Worm (Caenorhabditis elegans): ENCODE results near the gene T04F8.7.
A peak's percentile ranks its signal among the peaks of the same experiment; 100 is the strongest.

Gene T04F8.7

DNA sequence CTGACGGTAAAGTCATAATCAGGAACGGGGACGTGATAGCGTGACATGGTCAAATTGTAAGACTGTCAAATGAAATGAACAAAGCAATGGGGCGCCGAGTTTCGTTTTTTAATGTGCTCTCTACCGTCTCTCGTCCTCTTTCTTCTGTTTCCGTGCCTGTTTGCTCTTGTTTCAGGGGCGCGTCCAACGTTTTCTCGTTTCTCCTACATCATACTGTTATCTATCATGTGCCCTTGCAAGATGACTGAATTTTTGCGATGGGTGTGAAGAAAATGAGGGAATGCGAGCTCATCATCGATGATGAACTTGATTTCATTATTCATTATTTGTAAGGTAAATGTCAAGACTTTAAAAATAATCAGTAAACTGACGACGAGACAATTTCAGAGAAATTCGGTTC is at the start of gene T04F8.7:
TSS of gene T04F8.7 (minus strand) at position 130 of the 400 bp plus-strand sequence.
- no peak for TF ChIP-seq ztf-11 (tag; optimal IDR thresholded peaks at IDR 0.05)
- no peak for TF ChIP-seq egl-5 (tag; optimal IDR thresholded peaks at IDR 0.05)
- peak; percentile 79 for TF ChIP-seq pqm-1 (tag; optimal IDR thresholded peaks at IDR 0.05)
- peak; percentile 91 for TF ChIP-seq elt-2 (tag; optimal IDR thresholded peaks at IDR 0.05)
- no peak for TF ChIP-seq elt-1 (tag; optimal IDR thresholded peaks at IDR 0.05)
- TF ChIP-seq jun-1 (tag; optimal IDR thresholded peaks at IDR 0.05) = peak; percentile 15
- no peak for TF ChIP-seq eor-1 (tag; optimal IDR thresholded peaks at IDR 0.05)

DNA sequence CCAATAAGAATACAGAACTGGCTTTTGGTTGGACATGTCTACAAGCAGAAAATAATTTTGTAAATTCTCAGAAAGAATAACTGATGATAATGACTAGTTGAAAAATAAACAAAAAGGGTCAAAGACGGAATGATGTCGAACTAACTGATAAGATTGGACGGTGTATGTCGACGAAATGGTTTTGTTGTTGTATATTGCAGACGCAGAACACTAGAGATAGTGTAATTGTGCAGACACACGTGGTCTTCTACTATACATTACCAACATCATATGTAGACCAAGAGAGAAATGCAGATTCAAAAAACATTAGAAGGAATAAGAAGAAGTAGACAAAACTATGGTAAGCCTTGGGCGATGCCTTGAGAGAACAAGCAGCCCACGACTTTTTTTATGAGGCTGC is 47.0 kb upstream of the T04F8.7 start, which contains the start of the genes gst-42 and D1053.2:
TSS of gene gst-42 (minus strand) at position 176 of the 400 bp plus-strand sequence.
TSS of gene D1053.2 (plus strand) at position 391 of the 400 bp plus-strand sequence.
- no peak for TF ChIP-seq sea-2 (GFP tag; optimal IDR thresholded peaks at IDR 0.05)
- TF ChIP-seq ceh-9 (tag; optimal IDR thresholded peaks at IDR 0.05) = no peak
- TF ChIP-seq ama-1 (optimal IDR thresholded peaks at IDR 0.05) = no peak
- peak; percentile 14 for TF ChIP-seq R02D3.7 (tag; optimal IDR thresholded peaks at IDR 0.05)
- no peak for TF ChIP-seq egl-27 (tag; optimal IDR thresholded peaks at IDR 0.05)
- peak; percentile 28 for TF ChIP-seq skn-1 (tag; optimal IDR thresholded peaks at IDR 0.05)
- no peak for TF ChIP-seq nhr-67 (tag; optimal IDR thresholded peaks at IDR 0.05)
- no peak for TF ChIP-seq nhr-12 (tag; optimal IDR thresholded peaks at IDR 0.05)
- peak; percentile 44 for TF ChIP-seq ceh-28 (tag; optimal IDR thresholded peaks at IDR 0.05)
- peak; percentile 79 for TF ChIP-seq pha-4 (tag; optimal IDR thresholded peaks at IDR 0.05)
- no peak for TF ChIP-seq hmg-11 (tag; optimal IDR thresholded peaks at IDR 0.05)
- TF ChIP-seq snpc-4 (tag; optimal IDR thresholded peaks at IDR 0.05) = no peak
- TF ChIP-seq ztf-4 (tag; optimal IDR thresholded peaks at IDR 0.05) = no peak
- no peak for TF ChIP-seq eor-1 (tag; optimal IDR thresholded peaks at IDR 0.05)
- TF ChIP-seq nhr-23 (tag; optimal IDR thresholded peaks at IDR 0.05) = peak; percentile 74
- no peak for TF ChIP-seq aly-2 (tag; optimal IDR thresholded peaks at IDR 0.05)
- no peak for TF ChIP-seq fos-1 (tag; optimal IDR thresholded peaks at IDR 0.05)
- TF ChIP-seq elt-3 (tag; optimal IDR thresholded peaks at IDR 0.05) = peak in 2 of 3 experiments; percentile 77 to 85
- peak; percentile 51 for TF ChIP-seq jun-1 (tag; optimal IDR thresholded peaks at IDR 0.05)
- TF ChIP-seq nhr-28 (tag; optimal IDR thresholded peaks at IDR 0.05) = no peak
- TF ChIP-seq lsy-12 (tag; optimal IDR thresholded peaks at IDR 0.05) = no peak
- no peak for TF ChIP-seq unc-62 (GFP tag; optimal IDR thresholded peaks at IDR 0.05)
- TF ChIP-seq fkh-10 (GFP tag; optimal IDR thresholded peaks at IDR 0.05) = no peak
- TF ChIP-seq mml-1 (tag; optimal IDR thresholded peaks at IDR 0.05) = no peak
- no peak for TF ChIP-seq nhr-237 (tag; optimal IDR thresholded peaks at IDR 0.05)
- no peak for TF ChIP-seq daf-12 (tag; optimal IDR thresholded peaks at IDR 0.05)
- no peak for TF ChIP-seq nhr-76 (tag; optimal IDR thresholded peaks at IDR 0.05)
- TF ChIP-seq ceh-16 (tag; optimal IDR thresholded peaks at IDR 0.05) = no peak
- no peak for TF ChIP-seq nhr-77 (tag; optimal IDR thresholded peaks at IDR 0.05)
- TF ChIP-seq mdl-1 (tag; optimal IDR thresholded peaks at IDR 0.05) = peak; percentile 78
- TF ChIP-seq lin-15B (tag; optimal IDR thresholded peaks at IDR 0.05) = no peak
- no peak for TF ChIP-seq lin-39 (tag; optimal IDR thresholded peaks at IDR 0.05)
- TF ChIP-seq nfya-1 (tag; optimal IDR thresholded peaks at IDR 0.05; ENCODE audit: insufficient read depth) = no peak
- no peak for TF ChIP-seq ZK546.5 (tag; optimal IDR thresholded peaks at IDR 0.05)
- TF ChIP-seq nhr-25 (tag; optimal IDR thresholded peaks at IDR 0.05) = peak; percentile 73
- TF ChIP-seq elt-1 (tag; optimal IDR thresholded peaks at IDR 0.05) = no peak
- peak; percentile 99 for TF ChIP-seq pqm-1 (tag; optimal IDR thresholded peaks at IDR 0.05)
- TF ChIP-seq nhr-43 (tag; optimal IDR thresholded peaks at IDR 0.05; ENCODE audit: poor library complexity, severe bottlenecking) = peak; percentile 53
- no peak for TF ChIP-seq zag-1 (tag; optimal IDR thresholded peaks at IDR 0.05)
- TF ChIP-seq unc-39 (tag; optimal IDR thresholded peaks at IDR 0.05) = no peak
- no peak for TF ChIP-seq ztf-11 (tag; optimal IDR thresholded peaks at IDR 0.05)
- TF ChIP-seq elt-2 (tag; optimal IDR thresholded peaks at IDR 0.05) = peak; percentile 94
- no peak for TF ChIP-seq egl-5 (tag; optimal IDR thresholded peaks at IDR 0.05)
- TF ChIP-seq ceh-82 (tag; optimal IDR thresholded peaks at IDR 0.05) = no peak

Data from whole organism, L3 larva.